Fruit fly (Drosophila melanogaster): ENCODE results near the gene CG42810.
"Not testable (repeated sequence)": the region's sequence is repeated elsewhere in the genome, so short reads cannot be mapped to it uniquely, and the experiment has no call there.

Gene CG42810

DNA sequence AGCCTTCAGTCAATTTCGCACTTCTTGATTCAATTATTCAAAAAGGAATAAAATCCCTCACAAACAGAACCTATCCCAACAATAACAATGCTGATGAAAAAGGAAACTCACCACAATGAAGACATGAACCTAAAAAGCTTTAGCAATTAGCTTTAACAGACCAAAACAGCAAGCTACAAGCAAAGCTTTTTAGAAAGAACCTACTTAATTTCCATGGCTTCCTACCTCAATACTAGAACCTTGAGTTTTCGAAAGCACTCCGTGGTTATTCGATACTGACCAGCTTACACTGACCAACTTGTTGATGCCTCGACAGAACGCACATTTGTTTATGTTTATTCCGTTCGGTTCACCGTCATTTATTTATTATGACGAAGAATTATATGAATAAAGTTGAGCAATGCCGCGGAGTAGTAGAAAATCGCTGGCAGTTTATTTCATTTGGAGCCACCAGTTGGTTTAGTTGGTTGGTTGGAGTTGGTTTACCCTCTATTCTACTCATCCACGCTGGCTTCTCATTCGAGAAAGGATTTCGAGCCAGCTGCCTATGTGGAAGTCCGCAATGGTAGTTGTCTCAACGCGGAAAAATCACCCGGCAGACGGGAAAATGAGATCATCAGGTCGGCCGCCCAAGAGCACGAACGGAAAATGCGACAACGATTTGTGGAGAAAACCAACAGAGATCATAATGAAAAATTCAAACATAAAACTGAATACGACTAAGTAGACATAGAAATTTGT lies at the start of gene CG42810:
Gene CG42810, plus strand, starts transcription at position 691 of the 741 bp plus-strand sequence.
- TF ChIP-seq psq (optimal IDR thresholded peaks at IDR 0.05) (no peak), Dll (optimal IDR thresholded peaks at IDR 0.05) (no peak), EcR (GFP tag; optimal IDR thresholded peaks at IDR 0.05) (no peak), CG8478 (optimal IDR thresholded peaks at IDR 0.05) (no peak), usp (GFP tag; optimal IDR thresholded peaks at IDR 0.05) (no peak), pan (optimal IDR thresholded peaks at IDR 0.05) (no peak)

DNA sequence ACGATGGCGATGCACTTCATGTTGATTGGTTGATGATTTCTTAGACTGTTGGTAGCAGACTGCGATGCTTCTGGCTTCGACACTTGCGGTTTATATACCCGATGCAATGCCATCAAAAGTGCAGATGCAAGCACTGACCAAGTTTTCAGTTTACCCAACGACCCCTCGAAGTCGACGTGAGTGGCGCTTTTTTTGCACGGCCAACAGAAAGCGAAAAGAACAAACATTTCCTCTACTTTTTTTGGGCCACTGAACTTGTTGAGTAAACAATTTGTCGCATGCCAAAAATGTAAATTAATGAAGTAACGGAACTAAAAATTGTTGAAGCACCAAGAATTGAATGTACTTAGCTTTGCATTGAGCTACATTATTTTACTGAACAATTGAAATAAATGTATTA lies 47.9 kb upstream of the CG42810 start, which contains the start of gene Vm34Ca:
Gene Vm34Ca, minus strand, starts transcription at position 66 of the 400 bp plus-strand sequence.
- no peak for TF ChIP-seq usp (GFP tag; optimal IDR thresholded peaks at IDR 0.05)
- no peak for TF ChIP-seq pan (optimal IDR thresholded peaks at IDR 0.05)
- no peak for TF ChIP-seq Dll (optimal IDR thresholded peaks at IDR 0.05)
- TF ChIP-seq CG8478 (optimal IDR thresholded peaks at IDR 0.05) = no peak
- no peak for TF ChIP-seq EcR (GFP tag; optimal IDR thresholded peaks at IDR 0.05)
- TF ChIP-seq psq (optimal IDR thresholded peaks at IDR 0.05) = no peak

- TF ChIP-seq psq (optimal IDR thresholded peaks at IDR 0.05) (no peak), EcR (GFP tag; optimal IDR thresholded peaks at IDR 0.05) (no peak), CG8478 (optimal IDR thresholded peaks at IDR 0.05) (no peak), usp (GFP tag; optimal IDR thresholded peaks at IDR 0.05) (no peak), pan (optimal IDR thresholded peaks at IDR 0.05) (no peak), Dll (optimal IDR thresholded peaks at IDR 0.05) (no peak)
Observed at dm6 chr2L:13412219-13412618, 47.3 kb upstream of the CG42810 start, which contains the start of gene Flad2. Gene Flad2, plus strand, starts transcription at chr2L:13412519.

DNA sequence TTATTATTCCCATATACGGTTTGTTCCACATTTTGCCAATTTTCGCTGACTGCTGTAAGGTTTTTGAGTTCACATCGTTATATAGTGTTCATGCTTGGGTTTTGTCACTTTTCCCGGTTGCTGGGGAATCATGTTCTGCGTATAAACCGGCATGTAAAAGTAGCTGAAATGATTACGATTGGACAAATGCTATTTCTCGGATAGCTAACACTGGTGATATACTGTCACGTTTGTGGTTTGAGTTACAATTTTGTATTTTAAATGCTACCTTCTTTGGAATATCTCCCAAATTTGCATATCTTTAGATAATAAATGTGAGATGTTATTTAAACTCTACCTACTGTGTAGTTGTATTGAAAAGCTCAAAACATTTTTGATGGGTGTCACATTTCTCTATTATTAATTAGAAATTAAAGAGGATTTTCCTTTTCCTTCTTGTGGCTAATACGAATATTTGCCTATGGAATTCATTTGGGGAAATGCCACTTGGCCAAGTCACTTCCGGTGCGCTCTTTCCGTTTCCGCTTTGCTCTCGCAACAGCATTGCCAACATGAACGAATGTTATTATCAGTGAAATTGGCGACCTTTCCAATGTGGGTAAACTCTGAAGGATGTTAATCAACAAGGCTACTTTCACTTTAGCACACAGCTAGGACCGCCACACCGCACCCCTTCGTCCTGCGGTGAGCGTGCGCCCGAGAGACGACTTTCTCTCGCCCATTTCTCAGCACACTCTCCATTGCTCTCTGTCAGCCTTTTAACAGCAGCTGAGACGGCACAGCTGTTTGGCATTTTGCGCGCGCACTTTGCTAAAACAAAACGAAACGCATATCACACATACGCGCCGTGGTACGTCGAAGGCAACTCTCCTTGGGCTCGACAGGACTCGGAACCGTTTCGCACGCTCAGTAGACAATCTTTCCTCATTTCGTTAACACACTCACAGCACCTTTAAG lies 44.7 kb upstream of the CG42810 start, which contains the start of the genes CG16956, CG42784 and CG43850:
Gene CG16956, minus strand, starts transcription at position 51 of the 957 bp plus-strand sequence.
Gene CG42784, plus strand, starts transcription at position 907 of the 957 bp plus-strand sequence.
Gene CG43850, plus strand, starts transcription at position 907 of the 957 bp plus-strand sequence.
- TF ChIP-seq psq (optimal IDR thresholded peaks at IDR 0.05) = no peak
- no peak for TF ChIP-seq EcR (GFP tag; optimal IDR thresholded peaks at IDR 0.05)
- TF ChIP-seq usp (GFP tag; optimal IDR thresholded peaks at IDR 0.05) = no peak

dm6 chr2L:13430919-13431502 lies 28.5 kb upstream of the CG42810 start:
- TF ChIP-seq EcR (GFP tag; optimal IDR thresholded peaks at IDR 0.05) (no peak), Dll (optimal IDR thresholded peaks at IDR 0.05) (no peak), psq (optimal IDR thresholded peaks at IDR 0.05) (no peak), CG8478 (optimal IDR thresholded peaks at IDR 0.05) (no peak), pan (optimal IDR thresholded peaks at IDR 0.05) (no peak), usp (GFP tag; optimal IDR thresholded peaks at IDR 0.05) (no peak)

- no peak for TF ChIP-seq usp (GFP tag; optimal IDR thresholded peaks at IDR 0.05)
- TF ChIP-seq EcR (GFP tag; optimal IDR thresholded peaks at IDR 0.05) = no peak
- no peak for TF ChIP-seq psq (optimal IDR thresholded peaks at IDR 0.05)
- TF ChIP-seq Dll (optimal IDR thresholded peaks at IDR 0.05) = no peak
- no peak for TF ChIP-seq pan (optimal IDR thresholded peaks at IDR 0.05)
- no peak for TF ChIP-seq CG8478 (optimal IDR thresholded peaks at IDR 0.05)
Observed at dm6 chr2L:13434795-13435634, 24.5 kb upstream of the CG42810 start, which contains the start of gene Tehao. Gene Tehao, plus strand, starts transcription at chr2L:13435622.

dm6 chr2L:13436791-13437190 lies 22.7 kb upstream of the CG42810 start:
- TF ChIP-seq psq (optimal IDR thresholded peaks at IDR 0.05) = no peak
- TF ChIP-seq pan (optimal IDR thresholded peaks at IDR 0.05) = no peak
- TF ChIP-seq usp (GFP tag; optimal IDR thresholded peaks at IDR 0.05) = no peak
- no peak for TF ChIP-seq EcR (GFP tag; optimal IDR thresholded peaks at IDR 0.05)
- TF ChIP-seq CG8478 (optimal IDR thresholded peaks at IDR 0.05) = no peak
- no peak for TF ChIP-seq Dll (optimal IDR thresholded peaks at IDR 0.05)

DNA sequence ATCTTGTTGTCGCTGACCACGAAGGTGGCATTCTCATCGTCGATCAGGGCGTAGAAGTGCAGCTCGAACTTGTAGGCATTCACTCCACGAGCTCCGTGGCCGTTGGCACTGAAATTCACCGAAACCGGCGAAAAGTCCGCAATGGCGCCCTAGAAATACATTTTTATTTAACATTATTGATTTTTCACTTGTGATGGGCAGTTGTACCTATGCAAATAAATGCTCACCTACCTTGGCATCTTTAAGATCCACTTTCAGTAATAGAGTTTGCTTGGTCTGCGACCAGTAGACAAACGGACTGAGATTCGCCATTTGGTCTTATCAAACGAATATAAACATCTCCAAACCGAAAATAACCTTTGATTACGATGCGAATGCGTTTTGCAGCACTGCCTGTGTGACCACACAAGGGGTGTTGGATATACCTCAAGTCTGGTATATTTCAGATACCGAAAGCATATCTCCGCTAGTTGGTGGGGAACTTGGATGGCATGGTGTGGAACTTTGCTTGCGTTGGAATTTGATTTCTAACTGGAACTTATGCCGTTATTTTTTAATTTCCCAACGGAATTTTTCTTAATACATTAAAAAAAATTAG lies 14.1 kb upstream of the CG42810 start, which contains the start of gene Hacd2:
Gene Hacd2, minus strand, starts transcription at position 403 of the 598 bp plus-strand sequence.
- no peak for TF ChIP-seq Dll (optimal IDR thresholded peaks at IDR 0.05)

DNA sequence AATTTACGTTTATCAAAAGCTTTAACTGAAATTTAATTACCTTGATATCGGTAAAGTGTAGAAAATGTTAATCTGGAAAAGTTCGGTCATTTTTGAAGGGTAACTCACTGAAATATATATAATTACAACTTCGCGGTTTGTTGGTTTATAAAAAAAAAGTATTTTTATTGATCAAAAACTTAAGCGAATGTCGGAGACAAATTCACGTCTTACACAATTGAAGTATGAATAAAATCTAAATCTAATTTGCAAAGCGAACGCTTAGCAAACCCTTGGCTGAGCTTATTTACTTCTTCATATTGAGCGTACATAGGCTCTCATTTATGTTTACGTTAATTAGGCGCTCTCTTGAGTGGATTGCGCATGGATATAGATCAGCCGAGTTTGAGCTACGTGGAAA lies 10.1 kb upstream of the CG42810 start, which contains the start of gene Hsp60D:
Gene Hsp60D, minus strand, starts transcription at position 101 of the 400 bp plus-strand sequence.
- not testable (repeated sequence) for TF ChIP-seq Dll (optimal IDR thresholded peaks at IDR 0.05); EcR (GFP tag; optimal IDR thresholded peaks at IDR 0.05); psq (optimal IDR thresholded peaks at IDR 0.05)

dm6 chr2L:13457037-13457547 lies 2.4 kb upstream of the CG42810 start, which contains the start of gene CG42809:
Gene CG42809, plus strand, starts transcription at chr2L:13457497.
- no peak for TF ChIP-seq EcR (GFP tag; optimal IDR thresholded peaks at IDR 0.05)
- no peak for TF ChIP-seq usp (GFP tag; optimal IDR thresholded peaks at IDR 0.05)
- TF ChIP-seq pan (optimal IDR thresholded peaks at IDR 0.05) = no peak
- no peak for TF ChIP-seq psq (optimal IDR thresholded peaks at IDR 0.05)
- no peak for TF ChIP-seq Dll (optimal IDR thresholded peaks at IDR 0.05)
- no peak for TF ChIP-seq CG8478 (optimal IDR thresholded peaks at IDR 0.05)

Measured in whole organism.